Worm (Caenorhabditis elegans): Measurements from ENCODE around the gene F28A10.8.
A peak's percentile ranks its signal among the peaks of the same experiment; 100 is the strongest.

Gene F28A10.8

ce11 chrII:838414-838813 is at the start of gene F28A10.8:
F28A10.8 (minus strand) TSS chrII:838514.
- TF ChIP-seq pax-3 (tag; optimal IDR thresholded peaks at IDR 0.05) (no peak), tbx-2 (tag; optimal IDR thresholded peaks at IDR 0.05) (no peak), efl-3 (GFP tag; optimal IDR thresholded peaks at IDR 0.05) (no peak), nhr-11 (tag; optimal IDR thresholded peaks at IDR 0.05) (no peak), xbp-1 (tag; optimal IDR thresholded peaks at IDR 0.05) (no peak)

ce11 chrII:888024-888423 is 49.7 kb upstream of the F28A10.8 start, which contains the start of gene T07D3.4:
T07D3.4 (plus strand) TSS chrII:888309.
- no peak for TF ChIP-seq F16B12.6 (tag; optimal IDR thresholded peaks at IDR 0.05)
- no peak for TF ChIP-seq ceh-82 (tag; optimal IDR thresholded peaks at IDR 0.05)
- no peak for TF ChIP-seq ceh-90 (tag; optimal IDR thresholded peaks at IDR 0.05)
- TF ChIP-seq lin-14 (GFP tag; optimal IDR thresholded peaks at IDR 0.05) = no peak
- TF ChIP-seq ceh-8 (GFP tag; optimal IDR thresholded peaks at IDR 0.05) = no peak
- TF ChIP-seq nhr-47 (tag; optimal IDR thresholded peaks at IDR 0.05) = no peak
- TF ChIP-seq egl-13 (tag; optimal IDR thresholded peaks at IDR 0.05) = no peak
- TF ChIP-seq nhr-19 (GFP tag; conservative IDR thresholded peaks at IDR 0.05) = no peak
- TF ChIP-seq mab-9 (GFP tag; IDR thresholded peaks at IDR 0.05) = no peak
- peak; percentile 83 for TF ChIP-seq elt-2 (tag; optimal IDR thresholded peaks at IDR 0.05)
- no peak for TF ChIP-seq ets-5 (GFP tag; IDR thresholded peaks at IDR 0.05)
- TF ChIP-seq lin-35 (GFP tag; optimal IDR thresholded peaks at IDR 0.05) = peak in 1 of 2 experiments; percentile 14
- no peak for TF ChIP-seq elt-3 (tag; optimal IDR thresholded peaks at IDR 0.05)
- no peak for TF ChIP-seq unc-98 (GFP tag; IDR thresholded peaks at IDR 0.05)
- no peak for TF ChIP-seq aly-2 (tag; optimal IDR thresholded peaks at IDR 0.05)
- no peak for TF ChIP-seq unc-30 (tag; optimal IDR thresholded peaks at IDR 0.05)
- no peak for TF ChIP-seq egl-27 (tag; optimal IDR thresholded peaks at IDR 0.05)
- no peak for TF ChIP-seq ceh-63 (GFP tag; optimal IDR thresholded peaks at IDR 0.05)
- no peak for TF ChIP-seq swsn-7 (tag; optimal IDR thresholded peaks at IDR 0.05)
- TF ChIP-seq nhr-20 (tag; optimal IDR thresholded peaks at IDR 0.05) = peak; percentile 31
- TF ChIP-seq lin-39 (tag; optimal IDR thresholded peaks at IDR 0.05) = no peak

- peak; percentile 38 for TF ChIP-seq elt-2 (tag; optimal IDR thresholded peaks at IDR 0.05)
- TF ChIP-seq xbp-1 (tag; optimal IDR thresholded peaks at IDR 0.05) = no peak
- TF ChIP-seq nhr-20 (tag; optimal IDR thresholded peaks at IDR 0.05) = peak; percentile 44
- no peak for TF ChIP-seq lin-14 (GFP tag; optimal IDR thresholded peaks at IDR 0.05)
- no peak for TF ChIP-seq Y116A8C.19 (tag; optimal IDR thresholded peaks at IDR 0.05; ENCODE audit: borderline replicate concordance)
- TF ChIP-seq fos-1 (tag; optimal IDR thresholded peaks at IDR 0.05) = no peak
- TF ChIP-seq nhr-77 (tag; optimal IDR thresholded peaks at IDR 0.05) = no peak
- TF ChIP-seq ceh-82 (tag; optimal IDR thresholded peaks at IDR 0.05) = no peak
Observed at ce11 chrII:884204-884603, 45.9 kb upstream of the F28A10.8 start.

ce11 chrII:880666-881226 is 42.4 kb upstream of the F28A10.8 start:
- no peak for TF ChIP-seq egl-27 (tag; optimal IDR thresholded peaks at IDR 0.05)
- TF ChIP-seq nhr-20 (tag; optimal IDR thresholded peaks at IDR 0.05) = peak; percentile 21
- peak; percentile 79 for TF ChIP-seq elt-2 (tag; optimal IDR thresholded peaks at IDR 0.05)

ce11 chrII:875739-876138 is 37.4 kb upstream of the F28A10.8 start:
- no peak for TF ChIP-seq ets-5 (GFP tag; IDR thresholded peaks at IDR 0.05)
- no peak for TF ChIP-seq ztf-11 (tag; optimal IDR thresholded peaks at IDR 0.05)
- TF ChIP-seq zag-1 (tag; optimal IDR thresholded peaks at IDR 0.05) = no peak

Measured in whole organism, L1 larva.